Worm (Caenorhabditis elegans): ENCODE results near the gene C45B11.8.

DNA sequence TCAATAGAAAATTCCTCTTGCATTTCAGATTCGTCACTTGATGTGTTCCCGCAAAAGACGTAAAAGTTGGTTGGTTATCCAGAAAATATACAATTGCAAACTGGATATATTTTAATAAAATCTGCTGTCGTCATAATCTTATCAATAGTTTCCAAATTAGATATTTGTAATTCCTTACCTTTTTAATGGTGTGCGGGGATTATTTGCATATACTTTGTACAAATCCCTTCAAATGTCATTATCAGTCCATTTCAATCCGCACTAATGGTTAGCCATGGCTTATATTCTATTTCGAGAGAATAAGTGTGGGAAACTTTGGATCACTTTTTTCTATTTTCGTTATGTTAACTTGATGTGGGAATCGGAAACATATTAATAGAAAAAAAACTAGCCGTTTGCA is 36.5 kb upstream of the C45B11.8 start:
- TF ChIP-seq lsy-2 (tag; optimal IDR thresholded peaks at IDR 0.05) (no peak), nhr-12 (tag; optimal IDR thresholded peaks at IDR 0.05) (no peak), snpc-4 (tag; optimal IDR thresholded peaks at IDR 0.05) (no peak), F13H6.1 (tag; optimal IDR thresholded peaks at IDR 0.05) (no peak)

Measured in whole organism, L2 larva.